Fruit fly (Drosophila melanogaster) whole organism, prepupa: ENCODE data around the gene pbl.

Source experiments
- Blimp-1 ChIP-seq: fragments of 200-800 bp; sonication (Bioruptor generic); optimal IDR thresholded peaks from 3 replicates; lab custom pipeline; 2017; ENCODE audit warnings: missing biosample characterization, missing genetic modification characterization, mild to moderate bottlenecking, moderate library complexity, missing genetic modification reagents
- CG10631 ChIP-seq: fragments of 200-800 bp; sonication (Bioruptor generic); optimal IDR thresholded peaks from 2 replicates; lab custom pipeline; 2016; ENCODE audit warnings: missing biosample characterization, missing genetic modification characterization
- CG11762 ChIP-seq: fragments of 200-800 bp; sonication (Bioruptor generic); optimal IDR thresholded peaks from 3 replicates; lab custom pipeline; 2016; ENCODE audit warnings: missing biosample characterization, missing genetic modification characterization; ENCODE audit not compliant: insufficient read depth
- CG11902 ChIP-seq: fragments of 200-800 bp; sonication (Bioruptor generic); optimal IDR thresholded peaks from 3 replicates; lab custom pipeline; 2016; ENCODE audit warnings: missing biosample characterization, missing genetic modification characterization
- CG3032 ChIP-seq: fragments of 200-800 bp; optimal IDR thresholded peaks from 2 replicates; lab custom pipeline; 2019; ENCODE audit warnings: missing biosample characterization, mild to moderate bottlenecking, missing genetic modification characterization, moderate library complexity
- CG31627 ChIP-seq: fragments of 200-800 bp; sonication (Bioruptor generic); optimal IDR thresholded peaks from 3 replicates; lab custom pipeline; 2016; ENCODE audit warnings: missing biosample characterization, missing genetic modification characterization
- CG34406 ChIP-seq: fragments of 200-800 bp; sonication (Bioruptor generic); optimal IDR thresholded peaks from 3 replicates; lab custom pipeline; 2016; ENCODE audit warnings: missing biosample characterization, missing genetic modification characterization
- CG8319 ChIP-seq: fragments of 200-800 bp; sonication (Bioruptor generic); optimal IDR thresholded peaks from 3 replicates; lab custom pipeline; 2016; ENCODE audit warnings: missing biosample characterization, missing genetic modification characterization
- CG9139 ChIP-seq: fragments of 200-800 bp; sonication (Bioruptor generic); optimal IDR thresholded peaks from 3 replicates; lab custom pipeline; 2017; ENCODE audit warnings: missing biosample characterization, mild to moderate bottlenecking, missing genetic modification characterization
- Eip75B ChIP-seq: fragments of 200-800 bp; sonication (Bioruptor generic); optimal IDR thresholded peaks from 3 replicates; lab custom pipeline; 2016; ENCODE audit warnings: missing biosample characterization, missing genetic modification characterization
- Eip78C ChIP-seq: fragments of 200-800 bp; sonication (Bioruptor generic); peaks from one replicate; lab custom pipeline; 2016; ENCODE audit warnings: missing biosample characterization, missing genetic modification characterization
- Eip93F ChIP-seq: fragments of 200-800 bp; sonication (Bioruptor generic); optimal IDR thresholded peaks from 2 replicates; lab custom pipeline; 2016; ENCODE audit warnings: missing biosample characterization, mild to moderate bottlenecking, missing genetic modification characterization
- Ets21C ChIP-seq: fragments of 200-800 bp; sonication (Bioruptor generic); optimal IDR thresholded peaks from 3 replicates; lab custom pipeline; 2016; ENCODE audit warnings: missing biosample characterization, missing genetic modification characterization
- Ets96B ChIP-seq: fragments of 200-800 bp; optimal IDR thresholded peaks from 2 replicates; lab custom pipeline; 2019; ENCODE audit warnings: missing biosample characterization, mild to moderate bottlenecking, missing genetic modification characterization, moderate library complexity
- Gug ChIP-seq: fragments of 200-800 bp; sonication (Bioruptor generic); IDR thresholded peaks from 2 replicates; pipeline ENCODE4 v1.3.6; 2022; ENCODE audit warnings: missing biosample characterization, missing genetic modification characterization
- Hr4 ChIP-seq: fragments of 200-800 bp; sonication (Bioruptor generic); optimal IDR thresholded peaks from 3 replicates; lab custom pipeline; 2016; ENCODE audit warnings: missing biosample characterization, missing genetic modification characterization
- Met ChIP-seq: fragments of 200-800 bp; sonication (Bioruptor generic); optimal IDR thresholded peaks from 3 replicates; lab custom pipeline; 2016; ENCODE audit warnings: missing biosample characterization, missing genetic modification characterization
- Sox102F ChIP-seq: fragments of 200-800 bp; sonication (Bioruptor generic); optimal IDR thresholded peaks from 2 replicates; lab custom pipeline; 2016; ENCODE audit warnings: missing biosample characterization, mild to moderate bottlenecking, missing genetic modification characterization
- achi ChIP-seq: fragments of 200-800 bp; sonication (Bioruptor generic); optimal IDR thresholded peaks from 3 replicates; lab custom pipeline; 2016; ENCODE audit warnings: missing biosample characterization, missing genetic modification characterization
- cyc ChIP-seq: fragments of 200-800 bp; sonication (Bioruptor generic); optimal IDR thresholded peaks from 3 replicates; lab custom pipeline; 2016; ENCODE audit warnings: missing biosample characterization, missing genetic modification characterization
- eg ChIP-seq: fragments of 200-800 bp; sonication (Bioruptor generic); IDR thresholded peaks from 3 replicates; pipeline ENCODE4 v1.3.6; 2022; ENCODE audit warnings: missing biosample characterization, missing genetic modification characterization
- esn ChIP-seq: fragments of 200-800 bp; sonication (Bioruptor generic); optimal IDR thresholded peaks from 2 replicates; lab custom pipeline; 2016; ENCODE audit warnings: missing biosample characterization, mild to moderate bottlenecking, missing genetic modification characterization, moderate library complexity
- fd59A ChIP-seq: fragments of 200-800 bp; sonication (Bioruptor generic); optimal IDR thresholded peaks from 2 replicates; lab custom pipeline; 2017; ENCODE audit warnings: missing biosample characterization, mild to moderate bottlenecking, missing genetic modification characterization, missing genetic modification reagents
- fkh ChIP-seq: fragments of 200-800 bp; sonication (Bioruptor generic); optimal IDR thresholded peaks from 3 replicates; lab custom pipeline; 2017; ENCODE audit warnings: missing biosample characterization, mild to moderate bottlenecking, missing genetic modification characterization, moderate library complexity
- lz ChIP-seq: fragments of 200-800 bp; sonication (Bioruptor generic); optimal IDR thresholded peaks from 3 replicates; lab custom pipeline; 2016; ENCODE audit warnings: missing biosample characterization, missing genetic modification characterization
- net ChIP-seq: fragments of 200-800 bp; sonication (Bioruptor generic); optimal IDR thresholded peaks from 3 replicates; lab custom pipeline; 2016; ENCODE audit warnings: missing biosample characterization, missing genetic modification characterization
- salr ChIP-seq, 2 experiments: fragments of 200-800 bp; sonication (Bioruptor generic); optimal IDR thresholded peaks; 3 replicates each; lab custom pipeline; 2016 to 2018; ENCODE audit warnings: missing biosample characterization in 2 of 2, missing genetic modification characterization in 2 of 2, mild to moderate bottlenecking in 1 of 2
- spab ChIP-seq: fragments of 200-800 bp; sonication (Bioruptor generic); optimal IDR thresholded peaks from 2 replicates; lab custom pipeline; 2017; ENCODE audit warnings: missing biosample characterization, mild to moderate bottlenecking, missing genetic modification characterization, missing genetic modification reagents
- svp ChIP-seq: fragments of 200-800 bp; sonication (Bioruptor generic); peaks from one replicate; lab custom pipeline; 2016; ENCODE audit warnings: missing biosample characterization, missing genetic modification characterization
- topi ChIP-seq: fragments of 200-800 bp; sonication (Bioruptor generic); optimal IDR thresholded peaks from 3 replicates; lab custom pipeline; 2016; ENCODE audit warnings: missing biosample characterization, missing genetic modification characterization
- vri ChIP-seq: fragments of 200-800 bp; sonication (Bioruptor generic); optimal IDR thresholded peaks from 3 replicates; lab custom pipeline; 2016; ENCODE audit warnings: missing biosample characterization, mild to moderate bottlenecking, missing genetic modification characterization

pbl gene

dm6 chr3L:7911765-7912556 lies at the start of gene pbl, which contains the start of gene CG8281 (continued):
- peak; percentile 67 for TF ChIP-seq achi (GFP tag; lab: Kevin White, UChicago)
- TF ChIP-seq CG31627 (GFP tag; lab: Kevin White, UChicago), result peak; percentile 36
- TF ChIP-seq CG8319 (GFP tag; lab: Kevin White, UChicago), result no peak
- TF ChIP-seq CG3032 (tag; lab: Kevin White, UChicago), result peak; percentile 40
- TF ChIP-seq CG11762, result no peak
- TF ChIP-seq salr (GFP tag; optimal IDR thresholded peaks at IDR 0.05; lab: Kevin White, UChicago), result no peak
- TF ChIP-seq spab (GFP tag; lab: Kevin White, UChicago), result no peak
- TF ChIP-seq Hr4 (GFP tag; lab: Kevin White, UChicago), result peak; percentile 60
- no peak for TF ChIP-seq Ets96B (tag; lab: Kevin White, UChicago)

dm6 chr3L:7960707-7961695 lies 49.2 kb upstream of the pbl start:
- TF ChIP-seq vri, result peak; percentile 74
- TF ChIP-seq eg (GFP tag; lab: Robert Waterston, UW), result no peak
- no peak for TF ChIP-seq cyc
- TF ChIP-seq Eip78C (GFP tag; lab: Kevin White, UChicago), result peak; percentile 54
- TF ChIP-seq Met, result no peak
- peak; percentile 21 for TF ChIP-seq Sox102F (GFP tag; lab: Kevin White, UChicago)
- TF ChIP-seq Eip93F (GFP tag; lab: Kevin White, UChicago), result peak; percentile 19
- TF ChIP-seq Hr4 (GFP tag; lab: Kevin White, UChicago), result no peak
- TF ChIP-seq fkh (GFP tag; lab: Kevin White, UChicago), result peak; percentile 80
- no peak for TF ChIP-seq esn (GFP tag; lab: Kevin White, UChicago)
- no peak for TF ChIP-seq CG9139 (GFP tag; lab: Kevin White, UChicago)
- no peak for TF ChIP-seq net (GFP tag; lab: Kevin White, UChicago)
- TF ChIP-seq CG34406 (GFP tag; lab: Kevin White, UChicago), result no peak
- TF ChIP-seq lz, result no peak
- TF ChIP-seq CG31627 (GFP tag; lab: Kevin White, UChicago), result no peak
- no peak for TF ChIP-seq svp (GFP tag; lab: Kevin White, UChicago)
- TF ChIP-seq CG11902 (GFP tag; lab: Kevin White, UChicago), result no peak
- peak; percentile 13 for TF ChIP-seq Blimp-1 (GFP tag; lab: Kevin White, UChicago)
- TF ChIP-seq Ets21C (GFP tag; lab: Kevin White, UChicago), result no peak
- no peak for TF ChIP-seq fd59A (GFP tag; lab: Kevin White, UChicago)
- no peak for TF ChIP-seq CG10631 (GFP tag; lab: Kevin White, UChicago)

- no peak for TF ChIP-seq Eip75B (GFP tag; lab: Kevin White, UChicago)
- no peak for TF ChIP-seq Gug (GFP tag; lab: Robert Waterston, UW)
- no peak for TF ChIP-seq Eip93F (GFP tag; lab: Kevin White, UChicago)
Observed at dm6 chr3L:7958590-7959180, 46.9 kb upstream of the pbl start.

- peak; percentile 33 for TF ChIP-seq Eip78C (GFP tag; lab: Kevin White, UChicago)
- TF ChIP-seq topi (GFP tag; lab: Kevin White, UChicago), result no peak
Observed at dm6 chr3L:7958083-7958482, 46.3 kb upstream of the pbl start.
